Worm (Caenorhabditis elegans) whole organism, young adult: Measurements from ENCODE around the gene ZK637.14.

Experiments
- F23B12.7 ChIP-seq: sonication (generic microtip); optimal IDR thresholded peaks from 2 replicates; lab custom pipeline; 2017; ENCODE audit warnings: missing genetic modification characterization, mild to moderate bottlenecking, missing compliant biosample characterization, antibody characterized with exemption, moderate library complexity; ENCODE audit not compliant: insufficient read depth
- F52B5.7 ChIP-seq: sonication (generic microtip); optimal IDR thresholded peaks from 2 replicates; lab custom pipeline; 2016; ENCODE audit warnings: mild to moderate bottlenecking, missing genetic modification characterization, missing compliant biosample characterization
- K11D2.4 ChIP-seq: fragments of 200-800 bp; sonication (Bioruptor generic); IDR thresholded peaks from 2 replicates; pipeline ENCODE4 v1.3.6; 2022; ENCODE audit warnings: missing genetic modification reagents, missing genetic modification characterization, missing compliant biosample characterization
- K12H6.12 ChIP-seq: fragments of 200-800 bp; sonication (Bioruptor generic); optimal IDR thresholded peaks from 2 replicates; lab custom pipeline; 2018; ENCODE audit warnings: mild to moderate bottlenecking, missing genetic modification characterization, missing compliant biosample characterization
- Y53F4B.3 ChIP-seq: fragments of 200-800 bp; sonication (Bioruptor generic); IDR thresholded peaks from 2 replicates; pipeline ENCODE4 v1.3.6; 2022; ENCODE audit warnings: missing genetic modification reagents, missing genetic modification characterization, missing compliant biosample characterization
- Y56A3A.18 ChIP-seq: fragments of 200-800 bp; sonication (Bioruptor generic); IDR thresholded peaks from 2 replicates; pipeline ENCODE4 v1.3.6; 2022; ENCODE audit warnings: missing genetic modification reagents, missing genetic modification characterization, missing compliant biosample characterization
- aptf-2 ChIP-seq: fragments of 200-800 bp; sonication (Bioruptor generic); conservative IDR thresholded peaks from 2 replicates; pipeline ENCODE4 v1.3.6; 2022; ENCODE audit warnings: missing genetic modification reagents, missing genetic modification characterization, missing compliant biosample characterization
- attf-5 ChIP-seq: fragments of 200-800 bp; sonication (Bioruptor generic); optimal IDR thresholded peaks from 2 replicates; lab custom pipeline; 2018; ENCODE audit warnings: mild to moderate bottlenecking, missing genetic modification characterization, missing compliant biosample characterization
- cebp-1 ChIP-seq, 2 experiments: fragments of 200-800 bp in 1 of 2; sonication (Bioruptor generic) in 1 of 2; sonication (generic microtip) in 1 of 2; IDR thresholded peaks in 1 of 2; optimal IDR thresholded peaks in 1 of 2; 2 replicates each; pipeline versions ENCODE4 v1.3.6 to Lab custom; 2017 to 2022; ENCODE audit warnings: missing compliant biosample characterization in 2 of 2, missing genetic modification characterization in 2 of 2, mild to moderate bottlenecking in 1 of 2, missing genetic modification reagents in 1 of 2, moderate library complexity in 1 of 2
- ceh-100 ChIP-seq: fragments of 200-800 bp; sonication (Bioruptor generic); IDR thresholded peaks from 2 replicates; pipeline ENCODE4 v1.3.6; 2022; ENCODE audit warnings: missing genetic modification reagents, missing genetic modification characterization, missing compliant biosample characterization
- ceh-40 ChIP-seq: fragments of 200-800 bp; sonication (Bioruptor generic); IDR thresholded peaks from 2 replicates; pipeline ENCODE4 v1.3.6; 2022; ENCODE audit warnings: missing genetic modification characterization, missing compliant biosample characterization
- ceh-58 ChIP-seq: fragments of 200-800 bp; sonication (Bioruptor generic); IDR thresholded peaks from 2 replicates; pipeline ENCODE4 v1.3.6; 2022; ENCODE audit warnings: missing genetic modification characterization, missing compliant biosample characterization
- ceh-91 ChIP-seq: fragments of 200-800 bp; sonication (Bioruptor generic); IDR thresholded peaks from 2 replicates; pipeline ENCODE4 v1.3.6; 2022; ENCODE audit warnings: missing genetic modification reagents, missing genetic modification characterization, missing compliant biosample characterization
- die-1 ChIP-seq: sonication (generic microtip); optimal IDR thresholded peaks from 2 replicates; lab custom pipeline; 2016; ENCODE audit warnings: missing genotype, mild to moderate bottlenecking, missing genetic modification characterization, missing compliant biosample characterization
- dox-1 ChIP-seq: fragments of 200-800 bp; sonication (Bioruptor generic); IDR thresholded peaks from 2 replicates; pipeline ENCODE4 v1.3.6; 2022; ENCODE audit warnings: missing genetic modification reagents, missing genetic modification characterization, missing compliant biosample characterization
- let-526 ChIP-seq: fragments of 200-800 bp; sonication (Bioruptor generic); IDR thresholded peaks from 2 replicates; pipeline ENCODE4 v1.3.6; 2022; ENCODE audit warnings: missing genetic modification reagents, missing genetic modification characterization, missing compliant biosample characterization
- let-607 ChIP-seq, 2 experiments: fragments of 200-800 bp in 1 of 2; sonication (Bioruptor generic) in 1 of 2; sonication (generic microtip) in 1 of 2; optimal IDR thresholded peaks; 2 replicates each; lab custom pipeline; 2016 to 2018; ENCODE audit warnings: mild to moderate bottlenecking in 2 of 2, missing compliant biosample characterization in 2 of 2, missing genetic modification characterization in 2 of 2, moderate library complexity in 2 of 2, missing genotype in 1 of 2
- lin-26 ChIP-seq: fragments of 200-800 bp; sonication (Bioruptor generic); IDR thresholded peaks from 2 replicates; pipeline ENCODE4 v1.3.6; 2022; ENCODE audit warnings: missing genetic modification reagents, missing genetic modification characterization, missing compliant biosample characterization
- lin-40 ChIP-seq: sonication (generic microtip); optimal IDR thresholded peaks from 2 replicates; lab custom pipeline; 2016; ENCODE audit warnings: missing genetic modification characterization, mild to moderate bottlenecking, missing compliant biosample characterization, missing genotype, missing genetic modification reagents
- lir-1 ChIP-seq: fragments of 200-800 bp; sonication (Bioruptor generic); conservative IDR thresholded peaks from 2 replicates; pipeline ENCODE4 v1.3.6; 2022; ENCODE audit warnings: missing genetic modification reagents, missing genetic modification characterization, missing compliant biosample characterization
- mcd-1 ChIP-seq: fragments of 200-800 bp; sonication (Bioruptor generic); IDR thresholded peaks from 2 replicates; pipeline ENCODE4 v1.3.6; 2022; ENCODE audit warnings: missing genetic modification reagents, missing genetic modification characterization, missing compliant biosample characterization
- nhr-27 ChIP-seq: fragments of 200-800 bp; sonication (Bioruptor generic); optimal IDR thresholded peaks from 2 replicates; lab custom pipeline; 2018; ENCODE audit warnings: mild to moderate bottlenecking, missing genetic modification characterization, moderate library complexity, missing compliant biosample characterization
- nhr-80 ChIP-seq: sonication (generic microtip); optimal IDR thresholded peaks from 2 replicates; lab custom pipeline; 2016; ENCODE audit warnings: missing genetic modification characterization, missing compliant biosample characterization
- rec-8 ChIP-seq, 2 experiments: sonication (generic microtip); optimal IDR thresholded peaks; 2 replicates each; lab custom pipeline; 2016; ENCODE audit warnings: mild to moderate bottlenecking in 2 of 2, missing genetic modification characterization in 2 of 2, missing genetic modification reagents in 2 of 2, missing genotype in 2 of 2, missing biosample characterization in 1 of 2, missing compliant biosample characterization in 1 of 2, moderate library complexity in 1 of 2
- rpc-1 ChIP-seq, 2 experiments: fragments of 150-350 bp in 1 of 2; sonication (generic microtip) in 1 of 2; optimal IDR thresholded peaks; 2 replicates each; lab custom pipeline; 2014 to 2018; ENCODE audit warnings: missing biosample characterization in 1 of 2, missing genetic modification characterization in 1 of 2, missing genetic modification reagents in 1 of 2, missing genotype in 1 of 2
- snpc-1.3 ChIP-seq: sonication (generic microtip); optimal IDR thresholded peaks from 2 replicates; lab custom pipeline; 2017; ENCODE audit warnings: missing genetic modification characterization, mild to moderate bottlenecking, missing compliant biosample characterization, antibody characterized with exemption, moderate library complexity, missing genotype, missing genetic modification reagents; ENCODE audit not compliant: insufficient read depth
- snpc-4 ChIP-seq, 5 experiments: fragments of 150-350 bp in 1 of 5; sonication (generic microtip) in 4 of 5; optimal IDR thresholded peaks; 2 replicates each; lab custom pipeline; 2014 to 2018; ENCODE audit warnings: missing genetic modification characterization in 5 of 5, missing biosample characterization in 3 of 5, antibody characterized with exemption in 2 of 5, mild to moderate bottlenecking in 2 of 5, missing compliant biosample characterization in 2 of 5, missing genotype in 2 of 5, moderate library complexity in 2 of 5, missing genetic modification reagents in 1 of 5
- tbp1 ChIP-seq: fragments of 200-800 bp; sonication (Bioruptor generic); optimal IDR thresholded peaks from 2 replicates; lab custom pipeline; 2018; ENCODE audit warnings: mild to moderate bottlenecking, missing genetic modification characterization, missing compliant biosample characterization
- unc-62 ChIP-seq: fragments of 150-350 bp; optimal IDR thresholded peaks from 2 replicates; lab custom pipeline; 2014; ENCODE audit warnings: missing biosample characterization, missing genetic modification reagents, missing genetic modification characterization
- zfh-2 ChIP-seq: fragments of 200-800 bp; sonication (Bioruptor generic); conservative IDR thresholded peaks from 2 replicates; pipeline ENCODE4 v1.3.6; 2022; ENCODE audit warnings: missing genetic modification reagents, missing genetic modification characterization, missing compliant biosample characterization
- zim-3 ChIP-seq: sonication (generic microtip); optimal IDR thresholded peaks from 2 replicates; lab custom pipeline; 2017; ENCODE audit warnings: mild to moderate bottlenecking, missing genetic modification characterization, moderate library complexity, missing compliant biosample characterization

Gene ZK637.14

ce11 chrIII:8873990-8874668 is 14.8 kb downstream of the ZK637.14 start (continued):
- TF ChIP-seq rec-8 (tag; optimal IDR thresholded peaks at IDR 0.05; lab: Kevin White, UChicago) (no peak), ceh-100 (no peak)

- TF ChIP-seq dox-1 (GFP tag; lab: Robert Waterston, UW), result peak; percentile 18; the same call in 1 of the 2 replicates
- peak; percentile 1 for TF ChIP-seq K12H6.12 (tag; lab: Kevin White, UChicago)
- peak; percentile 79 for TF ChIP-seq zfh-2 (GFP tag; lab: Robert Waterston, UW)
- no peak for TF ChIP-seq ceh-40
- peak; percentile 25 for TF ChIP-seq F52B5.7 (tag; lab: Kevin White, UChicago)
- TF ChIP-seq ceh-58 (GFP tag; lab: Robert Waterston, UW), result no peak
- TF ChIP-seq, all 124 proteins: peak for 4
These were observed 15.9 kb downstream of the ZK637.14 start for ce11 chrIII:8873045-8873457.

ce11 chrIII:8869663-8870062 is 19.3 kb downstream of the ZK637.14 start:
- TF ChIP-seq ceh-91 (GFP tag; lab: Robert Waterston, UW) (no peak), lin-26 (GFP tag; lab: Robert Waterston, UW) (no peak), rpc-1 (optimal IDR thresholded peaks at IDR 0.05; lab: Kevin White, UChicago) (no peak), rpc-1 (tag; optimal IDR thresholded peaks at IDR 0.05; lab: Kevin White, UChicago) (no peak)

- TF ChIP-seq zim-3 (tag; lab: Kevin White, UChicago) (peak; percentile 75), nhr-80 (tag; lab: Kevin White, UChicago) (peak; percentile 90), lin-40 (tag; lab: Kevin White, UChicago) (peak; percentile 40), die-1 (no peak), unc-62 (GFP tag; lab: Kevin White, UChicago) (peak; percentile 31), lir-1 (GFP tag; lab: Robert Waterston, UW) (no peak), F23B12.7 (tag; lab: Kevin White, UChicago) (peak; percentile 12), let-607 (tag; optimal IDR thresholded peaks at IDR 0.05; lab: Kevin White, UChicago) (peak in 1 of 2 experiments; percentile 21), snpc-1.3 (tag; lab: Kevin White, UChicago) (no peak), Y53F4B.3 (no peak), Y56A3A.18 (peak; percentile 56; the same call in 1 of the 2 replicates), mcd-1 (GFP tag; lab: Robert Waterston, UW) (no peak), K11D2.4 (no peak), tbp1 (peak; percentile 46), attf-5 (GFP tag; lab: Kevin White, UChicago) (peak; percentile 39), nhr-27 (tag; lab: Kevin White, UChicago) (no peak), let-526 (GFP tag; lab: Robert Waterston, UW) (no peak), cebp-1 (GFP tag; IDR thresholded peaks at IDR 0.05; lab: Robert Waterston, UW) (peak; percentile 96), cebp-1 (tag; optimal IDR thresholded peaks at IDR 0.05; lab: Kevin White, UChicago) (peak; percentile 97), snpc-4 (GFP tag; optimal IDR thresholded peaks at IDR 0.05; lab: Kevin White, UChicago) (no peak), snpc-4 (tag; optimal IDR thresholded peaks at IDR 0.05; lab: Kevin White, UChicago) (peak in 1 of 4 experiments; percentile 15), aptf-2 (0 out of 2 replicates have a peak, but pooled peaks have one; percentile 46)
These were observed 20.9 kb downstream of the ZK637.14 start for ce11 chrIII:8867922-8868655.
